Worm (Caenorhabditis elegans) whole organism, mixed stage, embryonic: ENCODE measurements around the gene ins-39.

ENCODE experiments used
- blmp-1 ChIP-seq: fragments of 150-350 bp; optimal IDR thresholded peaks from 2 replicates; lab custom pipeline; 2014; ENCODE audit warnings: missing biosample characterization, missing genetic modification characterization
- ceh-39 ChIP-seq: fragments of 150-350 bp; optimal IDR thresholded peaks from 2 replicates; lab custom pipeline; 2014; ENCODE audit warnings: missing biosample characterization, missing genetic modification characterization
- ceh-43 ChIP-seq: fragments of 200-800 bp; sonication (Bioruptor generic); optimal IDR thresholded peaks from 2 replicates; lab custom pipeline; 2018; ENCODE audit warnings: mild to moderate bottlenecking, missing genetic modification characterization, moderate library complexity, missing compliant biosample characterization
- ceh-83 ChIP-seq: fragments of 200-800 bp; sonication (Bioruptor generic); optimal IDR thresholded peaks from 2 replicates; lab custom pipeline; 2018; ENCODE audit warnings: mild to moderate bottlenecking, missing genetic modification characterization, missing compliant biosample characterization
- ces-1 ChIP-seq: fragments of 150-350 bp; optimal IDR thresholded peaks from 2 replicates; lab custom pipeline; 2014; ENCODE audit warnings: missing biosample characterization, missing genetic modification reagents, missing genetic modification characterization
- cnd-1 ChIP-seq: fragments of 200-800 bp; sonication (Bioruptor generic); optimal IDR thresholded peaks from 2 replicates; lab custom pipeline; 2018; ENCODE audit warnings: mild to moderate bottlenecking, missing genetic modification characterization, missing compliant biosample characterization
- elt-1 ChIP-seq: sonication (generic microtip); optimal IDR thresholded peaks from 2 replicates; lab custom pipeline; 2017; ENCODE audit warnings: missing genetic modification characterization, mild to moderate bottlenecking, missing compliant biosample characterization, antibody characterized with exemption, moderate library complexity, borderline replicate concordance; ENCODE audit not compliant: insufficient read depth
- elt-3 ChIP-seq: fragments of 150-350 bp; optimal IDR thresholded peaks from 2 replicates; lab custom pipeline; 2014; ENCODE audit warnings: missing biosample characterization, missing genetic modification characterization
- flh-1 ChIP-seq: fragments of 200-800 bp; sonication (Bioruptor generic); optimal IDR thresholded peaks from 2 replicates; lab custom pipeline; 2018; ENCODE audit warnings: mild to moderate bottlenecking, missing genetic modification characterization, moderate library complexity, missing compliant biosample characterization
- ham-2 ChIP-seq: fragments of 200-800 bp; sonication (Bioruptor generic); optimal IDR thresholded peaks from 2 replicates; lab custom pipeline; 2018; ENCODE audit warnings: mild to moderate bottlenecking, missing genetic modification characterization, missing compliant biosample characterization
- hlh-1 ChIP-seq: fragments of 150-350 bp; optimal IDR thresholded peaks from 2 replicates; lab custom pipeline; 2014; ENCODE audit warnings: missing biosample characterization, missing genetic modification reagents, missing genetic modification characterization
- lin-13 ChIP-seq: fragments of 150-350 bp; optimal IDR thresholded peaks from 2 replicates; lab custom pipeline; 2014; ENCODE audit warnings: missing biosample characterization, missing genetic modification characterization
- lin-32 ChIP-seq: fragments of 200-800 bp; sonication (Bioruptor generic); optimal IDR thresholded peaks from 2 replicates; lab custom pipeline; 2018; ENCODE audit warnings: mild to moderate bottlenecking, missing genetic modification characterization, missing compliant biosample characterization
- lsy-2 ChIP-seq: fragments of 150-350 bp; optimal IDR thresholded peaks from 2 replicates; lab custom pipeline; 2014; ENCODE audit warnings: missing biosample characterization, missing genetic modification characterization
- mab-5 ChIP-seq: fragments of 150-350 bp; optimal IDR thresholded peaks from 2 replicates; lab custom pipeline; 2014; ENCODE audit warnings: missing biosample characterization, missing genetic modification characterization
- mep-1 ChIP-seq: fragments of 150-350 bp; optimal IDR thresholded peaks from 2 replicates; lab custom pipeline; 2017; ENCODE audit warnings: missing biosample characterization, missing genetic modification reagents, missing genetic modification characterization, inconsistent platforms
- nhr-12 ChIP-seq: fragments of 150-350 bp; optimal IDR thresholded peaks from 2 replicates; lab custom pipeline; 2014; ENCODE audit warnings: missing biosample characterization, missing genetic modification characterization
- nhr-2 ChIP-seq: fragments of 150-350 bp; optimal IDR thresholded peaks from 2 replicates; lab custom pipeline; 2014; ENCODE audit warnings: missing biosample characterization, missing genetic modification characterization
- nhr-237 ChIP-seq: fragments of 150-350 bp; optimal IDR thresholded peaks from 2 replicates; lab custom pipeline; 2014; ENCODE audit warnings: missing biosample characterization, missing genetic modification characterization
- nhr-28 ChIP-seq: fragments of 150-350 bp; optimal IDR thresholded peaks from 2 replicates; lab custom pipeline; 2014; ENCODE audit warnings: missing biosample characterization, missing genetic modification characterization
- nhr-76 ChIP-seq: sonication (generic microtip); optimal IDR thresholded peaks from 2 replicates; lab custom pipeline; 2017; ENCODE audit warnings: missing biosample characterization, missing genetic modification characterization
- pha-4 ChIP-seq: fragments of 150-350 bp; optimal IDR thresholded peaks from 2 replicates; lab custom pipeline; 2018; ENCODE audit warnings: missing biosample characterization, missing genetic modification reagents, missing genetic modification characterization
- sem-2 ChIP-seq: fragments of 200-800 bp; sonication (Bioruptor generic); optimal IDR thresholded peaks from 2 replicates; lab custom pipeline; 2018; ENCODE audit warnings: mild to moderate bottlenecking, missing genetic modification characterization, missing compliant biosample characterization
- snpc-4 ChIP-seq: fragments of 150-350 bp; optimal IDR thresholded peaks from 2 replicates; lab custom pipeline; 2014; ENCODE audit warnings: missing biosample characterization, missing genetic modification characterization
- sptf-1 ChIP-seq: sonication (generic microtip); optimal IDR thresholded peaks from 2 replicates; lab custom pipeline; 2017; ENCODE audit warnings: mild to moderate bottlenecking, missing genetic modification characterization, moderate library complexity, missing compliant biosample characterization
- unc-120 ChIP-seq: sonication (generic microtip); optimal IDR thresholded peaks from 2 replicates; lab custom pipeline; 2017; ENCODE audit warnings: missing genetic modification characterization, missing compliant biosample characterization; ENCODE audit not compliant: poor library complexity, severe bottlenecking
- unc-62 ChIP-seq: fragments of 150-350 bp; optimal IDR thresholded peaks from 2 replicates; lab custom pipeline; 2014; ENCODE audit warnings: missing biosample characterization, missing genetic modification reagents, missing genetic modification characterization
- zip-8 ChIP-seq: fragments of 150-350 bp; optimal IDR thresholded peaks from 2 replicates; lab custom pipeline; 2014; ENCODE audit warnings: missing biosample characterization, missing genetic modification characterization
- ztf-11 ChIP-seq: fragments of 150-350 bp; optimal IDR thresholded peaks from 2 replicates; lab custom pipeline; 2014; ENCODE audit warnings: missing biosample characterization, missing genetic modification characterization

Gene ins-39

DNA sequence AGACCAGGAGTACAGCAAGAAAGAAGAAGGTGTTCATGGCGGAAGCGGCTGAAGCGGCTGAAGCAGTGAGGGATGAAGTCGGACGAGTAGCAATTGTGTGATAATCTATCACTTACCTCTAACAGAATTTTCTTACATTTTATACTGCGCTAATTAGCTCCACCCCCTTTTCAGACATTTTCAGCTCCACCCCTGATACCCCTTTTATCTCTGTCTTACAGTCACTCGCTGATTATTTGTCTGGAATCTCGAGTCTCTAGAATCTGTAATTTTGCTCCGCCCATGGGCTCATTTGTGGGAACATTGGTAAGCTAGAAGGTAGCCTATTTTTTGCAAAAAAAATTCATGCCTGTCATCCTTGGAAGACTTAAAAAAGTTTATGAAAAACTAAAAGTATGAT is at the start of gene ins-39:
ins-39 (minus strand) TSS at position 101 of the 400 bp plus-strand sequence.
- TF ChIP-seq ceh-39 (tag; lab: Kevin White, UChicago) (no peak), lsy-2 (tag; lab: Kevin White, UChicago) (no peak), nhr-28 (no peak), nhr-12 (tag; lab: Kevin White, UChicago) (no peak), ces-1 (no peak), unc-120 (tag; lab: Kevin White, UChicago) (no peak), zip-8 (tag; lab: Kevin White, UChicago) (no peak), ceh-43 (GFP tag; lab: Kevin White, UChicago) (no peak), mab-5 (tag; lab: Kevin White, UChicago) (no peak), ztf-11 (tag; lab: Kevin White, UChicago) (no peak), cnd-1 (tag; lab: Kevin White, UChicago) (no peak), hlh-1 (tag; lab: Kevin White, UChicago) (no peak), flh-1 (no peak)

DNA sequence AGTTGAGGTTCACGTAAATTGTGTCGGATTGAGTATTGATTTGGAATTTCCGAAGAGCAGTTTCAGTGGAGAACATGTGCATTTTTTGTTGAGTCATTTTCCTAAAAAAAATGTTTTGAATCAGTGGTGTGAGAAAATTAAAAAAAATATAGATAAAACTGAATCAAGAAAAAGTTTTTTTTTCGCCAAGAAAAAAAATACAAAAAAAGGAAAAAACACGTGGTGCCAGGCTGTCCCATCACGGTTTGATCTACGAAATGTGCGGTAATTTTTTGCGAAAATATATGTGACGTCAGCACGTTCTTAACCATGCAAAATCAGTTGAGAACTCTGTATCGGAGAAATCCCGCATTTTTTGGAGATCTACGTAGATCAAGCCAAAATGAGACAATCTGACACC is 49.7 kb upstream of the ins-39 start, which contains the start of gene F56C3.9:
F56C3.9 (minus strand) TSS at position 101 of the 400 bp plus-strand sequence.
- TF ChIP-seq lin-13 (tag; lab: Kevin White, UChicago) (no peak), lsy-2 (tag; lab: Kevin White, UChicago) (no peak), mab-5 (tag; lab: Kevin White, UChicago) (no peak), hlh-1 (tag; lab: Kevin White, UChicago) (no peak), nhr-76 (no peak), unc-120 (tag; lab: Kevin White, UChicago) (no peak), ceh-83 (GFP tag; lab: Kevin White, UChicago) (no peak), mep-1 (tag; lab: Kevin White, UChicago) (no peak), snpc-4 (tag; lab: Kevin White, UChicago) (no peak), elt-1 (tag; lab: Kevin White, UChicago) (no peak), ceh-39 (tag; lab: Kevin White, UChicago) (no peak), nhr-237 (tag; lab: Kevin White, UChicago) (no peak), ham-2 (no peak), sptf-1 (no peak)

DNA sequence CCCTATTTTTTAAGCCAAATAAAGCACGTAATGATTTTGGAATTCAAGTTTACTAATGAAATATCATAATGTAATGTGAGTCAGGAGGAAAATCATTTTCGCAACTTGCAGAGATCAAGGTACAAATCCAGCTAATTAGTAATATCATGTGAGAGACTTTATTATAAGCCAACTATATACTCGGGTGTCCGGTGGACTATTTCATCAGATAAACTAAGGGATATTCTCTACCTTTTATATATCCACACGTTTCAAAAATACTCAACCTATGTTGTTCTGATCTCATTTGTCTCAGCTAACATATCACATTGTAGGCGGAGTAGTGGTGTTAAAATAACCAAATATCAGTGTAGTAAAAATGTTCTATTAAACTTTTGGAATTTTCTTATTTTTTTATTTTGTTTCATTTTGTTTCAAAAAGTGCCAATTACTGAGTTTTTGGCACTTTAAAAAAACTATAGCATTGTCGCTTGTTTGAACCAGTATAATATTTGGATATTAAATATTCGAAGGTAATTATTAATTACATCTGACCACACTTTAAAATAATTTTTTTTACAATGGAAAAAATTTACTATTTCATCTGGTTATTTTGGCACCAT is 45.3 kb upstream of the ins-39 start:
- TF ChIP-seq lin-13 (tag; lab: Kevin White, UChicago) (no peak), lin-32 (GFP tag; lab: Kevin White, UChicago) (no peak), ztf-11 (tag; lab: Kevin White, UChicago) (no peak), ces-1 (peak; percentile 62), nhr-237 (tag; lab: Kevin White, UChicago) (peak; percentile 89), elt-3 (peak; percentile 74), flh-1 (no peak)
- TF ChIP-seq, all 35 proteins: peak for 3

DNA sequence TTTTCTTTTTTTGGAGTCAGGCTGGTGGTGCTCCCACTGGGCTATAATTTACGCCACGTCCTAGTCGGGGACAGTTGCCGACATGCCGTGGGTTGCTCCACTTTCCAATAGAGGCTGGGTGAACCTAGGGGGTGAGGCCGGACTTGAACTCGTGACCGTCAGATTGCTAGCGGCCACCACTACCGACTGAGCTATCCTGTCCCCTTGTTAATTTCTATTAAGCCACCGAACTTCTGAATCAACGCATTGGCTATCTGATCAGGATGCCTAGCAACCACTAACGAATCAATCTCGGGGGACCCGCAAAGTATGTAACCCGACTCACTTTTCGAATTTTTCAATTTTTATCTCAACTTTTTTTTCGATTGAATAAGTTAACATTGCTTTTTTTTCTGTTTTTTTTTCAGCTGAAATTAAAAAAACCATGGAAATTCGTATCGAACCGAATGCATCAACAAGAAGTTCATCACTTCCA is 42.7 kb upstream of the ins-39 start, which contains the start of gene F56C3.1:
F56C3.1 (plus strand) TSS at position 425 of the 475 bp plus-strand sequence.
- no peak for TF ChIP-seq ceh-39 (tag; lab: Kevin White, UChicago)
- no peak for TF ChIP-seq elt-3
- TF ChIP-seq sem-2 (GFP tag; lab: Kevin White, UChicago) = no peak
- no peak for TF ChIP-seq cnd-1 (tag; lab: Kevin White, UChicago)
- no peak for TF ChIP-seq unc-62 (GFP tag; lab: Kevin White, UChicago)
- TF ChIP-seq nhr-237 (tag; lab: Kevin White, UChicago) = no peak
- TF ChIP-seq lin-13 (tag; lab: Kevin White, UChicago) = no peak
- TF ChIP-seq zip-8 (tag; lab: Kevin White, UChicago) = no peak
- no peak for TF ChIP-seq blmp-1 (tag; lab: Kevin White, UChicago)
- TF ChIP-seq pha-4 (tag; lab: Kevin White, UChicago) = no peak
- no peak for TF ChIP-seq nhr-76
- no peak for TF ChIP-seq lsy-2 (tag; lab: Kevin White, UChicago)
- TF ChIP-seq nhr-2 = no peak
- no peak for TF ChIP-seq mab-5 (tag; lab: Kevin White, UChicago)

DNA sequence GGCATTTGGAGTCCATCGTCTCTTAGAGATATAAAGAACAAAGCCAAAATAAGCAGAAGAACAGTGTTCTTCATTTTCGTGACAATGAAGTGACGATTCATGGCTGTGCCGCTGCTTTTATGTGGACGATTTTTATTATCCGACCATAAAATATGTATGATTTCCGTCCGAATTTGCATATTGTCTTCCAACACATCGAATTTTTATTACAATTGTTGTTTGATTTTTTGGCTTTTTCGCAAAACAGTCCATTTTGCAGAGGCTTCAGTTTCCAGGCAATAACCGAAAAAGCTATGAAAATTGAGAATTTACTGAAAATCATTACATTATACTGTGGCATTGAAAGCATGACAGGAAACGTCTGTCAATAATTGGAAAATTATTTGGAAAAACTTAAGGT is 40.3 kb upstream of the ins-39 start, which contains the start of gene F56C3.8:
F56C3.8 (minus strand) TSS at position 101 of the 400 bp plus-strand sequence.
- no peak for TF ChIP-seq nhr-237 (tag; lab: Kevin White, UChicago)
- TF ChIP-seq sem-2 (GFP tag; lab: Kevin White, UChicago) = no peak
- TF ChIP-seq blmp-1 (tag; lab: Kevin White, UChicago) = no peak
- no peak for TF ChIP-seq ham-2
- no peak for TF ChIP-seq nhr-2
- no peak for TF ChIP-seq lin-13 (tag; lab: Kevin White, UChicago)
